2 fruit fly cellular contexts compared by ENCODE assay signal in the genomic region with DNA sequence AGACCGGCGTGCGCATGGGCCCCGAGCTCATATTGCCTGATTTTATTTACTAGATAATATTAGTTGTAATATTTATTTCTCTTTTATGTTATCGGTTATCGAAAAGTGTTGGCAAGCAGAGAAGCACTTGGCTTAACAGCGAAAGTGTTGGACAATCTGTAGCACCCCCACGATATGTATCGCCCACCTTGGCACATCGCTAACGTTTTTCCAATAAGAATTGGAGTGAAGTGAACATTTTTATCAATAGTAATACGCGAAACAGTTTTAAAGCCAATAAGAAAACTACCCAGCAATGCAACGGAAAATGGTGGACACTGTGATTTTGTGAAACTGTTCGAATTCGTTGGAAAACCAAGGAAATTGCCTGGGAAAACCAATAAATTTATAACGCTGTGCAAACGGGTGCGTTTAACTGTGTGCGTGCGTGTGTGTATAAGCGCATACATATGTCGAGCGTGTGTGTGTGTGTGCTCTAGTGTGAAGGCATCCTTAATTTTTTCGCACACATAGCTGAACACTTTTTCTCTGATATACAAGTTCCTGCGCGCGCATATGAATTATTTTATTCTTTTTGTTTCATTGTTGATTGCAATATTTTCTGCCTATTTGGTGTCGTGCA.
TF ChIP-seq lines count a peak whose summit lies in the region.

A gene (minus strand): TSS at position 112 of the 622 bp plus-strand sequence.
A gene (plus strand): TSS at position 197 of the 622 bp plus-strand sequence.

TF ChIP-seq in whole organism, embryonic, 481 proteins besides CTCF, POLR2A, EP300 and RAD21 (continued from another document and continues in another):
- TF ChIP-seq CG9609 (GFP tag; optimal IDR thresholded peaks at IDR 0.05; lab: Kevin White, UChicago) (peak; percentile 71), CG13296 (GFP tag; optimal IDR thresholded peaks at IDR 0.05; lab: Kevin White, UChicago) (peak; percentile 10), MTF-1 (GFP tag; optimal IDR thresholded peaks at IDR 0.05; lab: Kevin White, UChicago; ENCODE audit: borderline replicate concordance) (peak; percentile 43), B-H1 (GFP tag; IDR thresholded peaks at IDR 0.05; lab: Robert Waterston, UW) (no peak), Lim3 (GFP tag; IDR thresholded peaks at IDR 0.05; lab: Robert Waterston, UW) (no peak), wdn (GFP tag; IDR thresholded peaks at IDR 0.05; lab: Robert Waterston, UW) (peak; percentile 52; the same call in 1 of the 2 replicates), CG4730 (GFP tag; IDR thresholded peaks at IDR 0.05; lab: Robert Waterston, UW) (no peak), CG31224 (GFP tag; IDR thresholded peaks at IDR 0.05; lab: Robert Waterston, UW) (0 out of 2 replicates have a peak, but pooled peaks have one; percentile 36), nom (GFP tag; optimal IDR thresholded peaks at IDR 0.05; lab: Kevin White, UChicago) (no peak), NFAT (GFP tag; IDR thresholded peaks at IDR 0.05; lab: Robert Waterston, UW) (peak; percentile 78), CG2120 (GFP tag; optimal IDR thresholded peaks at IDR 0.05; lab: Kevin White, UChicago) (peak; percentile 86), CG6854 (GFP tag; optimal IDR thresholded peaks at IDR 0.05; lab: Kevin White, UChicago) (no peak), E2f1 (GFP tag; IDR thresholded peaks at IDR 0.05; lab: Robert Waterston, UW) (0 out of 2 replicates have a peak, but pooled peaks have one; percentile 18), CG7963 (GFP tag; IDR thresholded peaks at IDR 0.05; lab: Robert Waterston, UW; ENCODE audit: partially characterized antibody) (peak; percentile 89), mld (GFP tag; IDR thresholded peaks at IDR 0.05; lab: Robert Waterston, UW; ENCODE audit: partially characterized antibody) (peak; percentile 81; the same call in 2 of the 3 replicates), CG12219 (GFP tag; optimal IDR thresholded peaks at IDR 0.05; lab: Kevin White, UChicago) (no peak), vnd (GFP tag; IDR thresholded peaks at IDR 0.05; lab: Robert Waterston, UW; ENCODE audit: partially characterized antibody) (peak; percentile 89), ttk (GFP tag; IDR thresholded peaks at IDR 0.05; lab: Robert Waterston, UW) (peak; percentile 43; the same call in 1 of the 2 replicates), dysf (GFP tag; IDR thresholded peaks at IDR 0.05; lab: Robert Waterston, UW) (0 out of 3 replicates have a peak, but pooled peaks have one; percentile 27), Eip74EF (GFP tag; optimal IDR thresholded peaks at IDR 0.05; lab: Kevin White, UChicago) (no peak), pho (GFP tag; optimal IDR thresholded peaks at IDR 0.05; lab: Kevin White, UChicago) (peak; percentile 68), CG6272 (GFP tag; IDR thresholded peaks at IDR 0.05; lab: Robert Waterston, UW) (peak; percentile 66), CG3726 (GFP tag; IDR thresholded peaks at IDR 0.05; lab: Robert Waterston, UW) (no peak), pros (GFP tag; optimal IDR thresholded peaks at IDR 0.05; lab: Kevin White, UChicago) (no peak), Sry-β (GFP tag; optimal IDR thresholded peaks at IDR 0.05; lab: Kevin White, UChicago) (no peak), Taf1 (GFP tag; IDR thresholded peaks at IDR 0.05; lab: Robert Waterston, UW) (no peak), tll (GFP tag; optimal IDR thresholded peaks at IDR 0.05; lab: Kevin White, UChicago) (no peak), CG18011 (GFP tag; optimal IDR thresholded peaks at IDR 0.05; lab: Kevin White, UChicago) (peak; percentile 31), CG10654 (GFP tag; optimal IDR thresholded peaks at IDR 0.05; lab: Kevin White, UChicago) (peak; percentile 52), Doc2 (GFP tag; IDR thresholded peaks at IDR 0.05; lab: Robert Waterston, UW) (no peak), ftz-f1 (GFP tag; optimal IDR thresholded peaks at IDR 0.05; lab: Kevin White, UChicago) (peak; percentile 78), Ssrp (tag; optimal IDR thresholded peaks at IDR 0.05; lab: Kevin White, UChicago) (no peak), CG14441 (GFP tag; IDR thresholded peaks at IDR 0.05; lab: Robert Waterston, UW) (no peak), CG4617 (GFP tag; optimal IDR thresholded peaks at IDR 0.05; lab: Kevin White, UChicago; ENCODE audit: borderline replicate concordance) (peak; percentile 97), CG17912 (GFP tag; optimal IDR thresholded peaks at IDR 0.05; lab: Kevin White, UChicago) (peak; percentile 19), Opbp (GFP tag; IDR thresholded peaks at IDR 0.05; lab: Robert Waterston, UW; ENCODE audit: partially characterized antibody) (peak; percentile 91), CG6689 (GFP tag; IDR thresholded peaks at IDR 0.05; lab: Robert Waterston, UW) (0 out of 2 replicates have a peak, but pooled peaks have one; percentile 7), Oaz (GFP tag; IDR thresholded peaks at IDR 0.05; lab: Robert Waterston, UW) (no peak), org-1 (GFP tag; optimal IDR thresholded peaks at IDR 0.05; lab: Kevin White, UChicago) (no peak), dimm (GFP tag; IDR thresholded peaks at IDR 0.05; lab: Robert Waterston, UW) (no peak), Hand (GFP tag; optimal IDR thresholded peaks at IDR 0.05; lab: Kevin White, UChicago) (no peak), sna (GFP tag; IDR thresholded peaks at IDR 0.05; lab: Robert Waterston, UW; ENCODE audit: partially characterized antibody) (peak; percentile 82), Doc3 (GFP tag; IDR thresholded peaks at IDR 0.05; lab: Robert Waterston, UW; ENCODE audit: partially characterized antibody) (peak; percentile 71), kni (GFP tag; optimal IDR thresholded peaks at IDR 0.05; lab: Kevin White, UChicago) (peak; percentile 31), CG5180 (GFP tag; optimal IDR thresholded peaks at IDR 0.05; lab: Kevin White, UChicago) (no peak), crol (GFP tag; IDR thresholded peaks at IDR 0.05; lab: Robert Waterston, UW) (no peak), HHEX (GFP tag; optimal IDR thresholded peaks at IDR 0.05; lab: Kevin White, UChicago) (peak; percentile 4), CG2712 (tag; optimal IDR thresholded peaks at IDR 0.05; lab: Kevin White, UChicago) (peak; percentile 44), CG15073 (GFP tag; optimal IDR thresholded peaks at IDR 0.05; lab: Kevin White, UChicago) (no peak), hkb (optimal IDR thresholded peaks at IDR 0.05; lab: Kevin White, UChicago) (no peak), hkb (GFP tag; IDR thresholded peaks at IDR 0.05; lab: Robert Waterston, UW) (no peak; the same call in 1 of the 2 replicates), unc-4 (GFP tag; IDR thresholded peaks at IDR 0.05; lab: Robert Waterston, UW; ENCODE audit: partially characterized antibody) (peak; percentile 87), Tbp (GFP tag; optimal IDR thresholded peaks at IDR 0.05; lab: Kevin White, UChicago) (no peak), Dll (GFP tag; IDR thresholded peaks at IDR 0.05; lab: Robert Waterston, UW; ENCODE audit: partially characterized antibody) (peak; percentile 80), CG12769 (tag; optimal IDR thresholded peaks at IDR 0.05; lab: Kevin White, UChicago) (no peak), ham (GFP tag; IDR thresholded peaks at IDR 0.05; lab: Robert Waterston, UW) (no peak), CG8765 (GFP tag; IDR thresholded peaks at IDR 0.05; lab: Robert Waterston, UW) (peak; percentile 57), az2 (GFP tag; optimal IDR thresholded peaks at IDR 0.05; lab: Kevin White, UChicago) (no peak), Camta (GFP tag; optimal IDR thresholded peaks at IDR 0.05; lab: Kevin White, UChicago) (peak; percentile 39)

TF ChIP-seq in whole organism, prepupa, 60 proteins besides CTCF, POLR2A, EP300 and RAD21 (continued from another document):
- peak; percentile 57 for TF ChIP-seq fkh (GFP tag; optimal IDR thresholded peaks at IDR 0.05; lab: Kevin White, UChicago)
